Worm (Caenorhabditis elegans) whole organism, L4 larva: ENCODE results near the gene srh-55.

Experiments
- F49E8.2 ChIP-seq: sonication (generic microtip); optimal IDR thresholded peaks from 2 replicates; lab custom pipeline; 2016; ENCODE audit warnings: missing compliant biosample characterization, mild to moderate bottlenecking, missing genetic modification characterization, borderline replicate concordance
- ama-1 ChIP-seq: fragments of 150-350 bp; optimal IDR thresholded peaks from 2 replicates; lab custom pipeline; 2014; ENCODE audit warnings: inconsistent platforms, mixed read lengths
- ceh-82 ChIP-seq: sonication (generic microtip); optimal IDR thresholded peaks from 2 replicates; lab custom pipeline; 2017; ENCODE audit warnings: missing biosample characterization, missing genetic modification characterization
- dmd-8 ChIP-seq: fragments of 200-800 bp; sonication (Bioruptor generic); IDR thresholded peaks from 2 replicates; pipeline ENCODE4 v1.3.6; 2022; ENCODE audit warnings: missing genetic modification characterization, missing compliant biosample characterization
- fkh-10 ChIP-seq: fragments of 150-350 bp; optimal IDR thresholded peaks from 2 replicates; lab custom pipeline; 2014; ENCODE audit warnings: missing biosample characterization, missing genetic modification reagents, missing genetic modification characterization
- hif-1 ChIP-seq, 2 experiments: sonication (generic microtip); optimal IDR thresholded peaks; 2 replicates each; lab custom pipeline; 2016 to 2017; ENCODE audit warnings: missing compliant biosample characterization in 2 of 2, missing genetic modification characterization in 2 of 2, missing genetic modification reagents in 2 of 2, missing genotype in 2 of 2, mild to moderate bottlenecking in 1 of 2
- lin-29 ChIP-seq: fragments of 200-800 bp; sonication (Bioruptor generic); IDR thresholded peaks from 2 replicates; pipeline ENCODE4 v1.3.6; 2022; ENCODE audit warnings: missing genetic modification reagents, missing genetic modification characterization, missing compliant biosample characterization
- lsy-2 ChIP-seq, 2 experiments: fragments of 150-350 bp in 1 of 2; sonication (generic microtip) in 1 of 2; optimal IDR thresholded peaks; 2 replicates each; lab custom pipeline; 2014 to 2017; ENCODE audit warnings: missing biosample characterization in 2 of 2, missing genetic modification characterization in 2 of 2
- madf-5 ChIP-seq, 2 experiments: fragments of 200-800 bp; sonication (Bioruptor generic); IDR thresholded peaks; 2 replicates each; pipeline ENCODE4 v1.3.6; 2022; ENCODE audit warnings: missing compliant biosample characterization in 2 of 2, missing genetic modification characterization in 2 of 2
- pha-4 ChIP-seq, 2 experiments: fragments of 150-350 bp in 1 of 2; fragments of 200-800 bp in 1 of 2; sonication (Bioruptor generic) in 1 of 2; IDR thresholded peaks in 1 of 2; optimal IDR thresholded peaks in 1 of 2; 2 replicates each; pipeline versions ENCODE4 v1.3.6 to Lab custom; 2014 to 2022; ENCODE audit warnings: missing genetic modification characterization in 2 of 2, missing genetic modification reagents in 2 of 2, missing biosample characterization in 1 of 2, missing compliant biosample characterization in 1 of 2
- pqm-1 ChIP-seq: sonication (generic microtip); optimal IDR thresholded peaks from 2 replicates; lab custom pipeline; 2017; ENCODE audit warnings: missing biosample characterization, missing genetic modification characterization
- skn-1 ChIP-seq: fragments of 150-350 bp; optimal IDR thresholded peaks from 2 replicates; lab custom pipeline; 2014; ENCODE audit warnings: missing biosample characterization, missing genetic modification characterization
- zfp-2 ChIP-seq: sonication (generic microtip); optimal IDR thresholded peaks from 2 replicates; lab custom pipeline; 2016; ENCODE audit warnings: mild to moderate bottlenecking, missing genetic modification characterization, missing compliant biosample characterization

ce11 chrV:15175459-15175858 is 22.1 kb downstream of the srh-55 start, which contains the start of gene clec-47:
- TF ChIP-seq lsy-2 (tag; optimal IDR thresholded peaks at IDR 0.05; lab: Kevin White, UChicago) (no peak), skn-1 (tag; lab: Kevin White, UChicago) (no peak), pha-4 (GFP tag; IDR thresholded peaks at IDR 0.05; lab: Robert Waterston, UW) (no peak), pha-4 (tag; optimal IDR thresholded peaks at IDR 0.05; lab: Kevin White, UChicago) (no peak), fkh-10 (GFP tag; lab: Kevin White, UChicago) (no peak), lin-29 (GFP tag; lab: Robert Waterston, UW) (no peak), dmd-8 (GFP tag; lab: Robert Waterston, UW) (no peak), ama-1 (lab: Kevin White, UChicago) (no peak), ceh-82 (tag; lab: Kevin White, UChicago) (no peak), pqm-1 (tag; lab: Kevin White, UChicago) (no peak), zfp-2 (no peak), F49E8.2 (tag; lab: Kevin White, UChicago) (no peak), madf-5 (GFP tag; IDR thresholded peaks at IDR 0.05; lab: Robert Waterston, UW) (no peak), hif-1 (tag; optimal IDR thresholded peaks at IDR 0.05; lab: Kevin White, UChicago) (peak in 1 of 2 experiments; percentile 31)
